Worm (Caenorhabditis elegans) whole organism, dauer: ENCODE results near the gene str-155.

ENCODE experiments used
- unc-62 ChIP-seq: sonication (generic microtip); optimal IDR thresholded peaks from 2 replicates; lab custom pipeline; 2017; ENCODE audit warnings: missing biosample characterization, missing genetic modification reagents, missing genetic modification characterization

str-155 gene

DNA sequence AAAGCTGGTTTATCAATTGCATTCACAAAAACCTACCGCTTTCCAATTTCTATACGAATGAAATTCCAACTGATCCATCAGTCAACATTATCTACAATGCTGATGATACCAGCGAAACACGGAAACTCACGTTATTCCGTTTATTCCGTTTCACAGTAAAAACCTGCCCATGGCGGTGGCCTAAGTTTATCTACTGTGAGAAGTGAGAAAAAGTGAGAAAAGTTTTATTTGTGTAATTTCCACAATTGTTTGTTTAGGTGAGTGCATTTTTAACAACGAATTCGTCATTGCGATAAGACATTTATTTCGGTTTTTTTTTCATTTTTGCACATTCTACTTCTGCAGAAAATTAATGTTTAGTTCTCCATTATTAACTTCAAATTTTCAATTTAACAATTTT lies 14.3 kb downstream of the str-155 start, which contains the start of gene Y9C9A.8:
Y9C9A.8 (plus strand) TSS at position 301 of the 400 bp plus-strand sequence.
- TF ChIP-seq unc-62, result no peak

ce11 chrIV:4930754-4931322 lies 15.0 kb downstream of the str-155 start:
- no peak for TF ChIP-seq unc-62

ce11 chrIV:4934103-4934502 lies 18.3 kb downstream of the str-155 start, which contains the start of gene str-153:
Gene str-153 (plus strand): TSS chrIV:4934403.
- TF ChIP-seq unc-62, result no peak

ce11 chrIV:4937647-4938046 lies 21.9 kb downstream of the str-155 start, which contains the start of gene fbxa-86:
Gene fbxa-86 (minus strand): TSS chrIV:4938013.
- TF ChIP-seq unc-62, result no peak

ce11 chrIV:4938664-4939063 lies 22.9 kb downstream of the str-155 start, which contains the start of gene str-168:
Gene str-168 (plus strand): TSS chrIV:4938964.
- TF ChIP-seq unc-62, result no peak

ce11 chrIV:4941681-4942080 lies 25.9 kb downstream of the str-155 start, which contains the start of gene Y9C9A.5:
Gene Y9C9A.5 (plus strand): TSS chrIV:4941981.
- TF ChIP-seq unc-62, result no peak

DNA sequence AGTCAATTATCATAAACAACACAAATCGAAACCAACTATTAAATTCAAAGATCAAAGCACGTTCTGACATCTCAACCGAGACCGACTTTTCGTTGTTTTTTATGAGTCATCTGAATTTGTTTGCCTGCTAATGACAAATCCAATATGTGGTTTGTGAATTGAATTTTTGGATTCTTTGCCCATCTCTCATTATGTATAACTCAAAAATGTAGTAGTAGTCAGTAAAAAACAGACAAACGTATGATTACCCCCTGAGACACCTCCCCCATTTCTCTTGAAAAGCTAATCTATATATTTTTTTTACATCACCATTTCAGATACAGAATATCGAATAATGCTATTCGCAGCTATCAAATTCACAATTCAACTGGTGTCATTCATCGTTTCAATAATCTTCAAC lies 30.0 kb downstream of the str-155 start, which contains the start of gene str-169:
str-169 (plus strand) TSS at position 301 of the 400 bp plus-strand sequence.
- TF ChIP-seq unc-62, result no peak

ce11 chrIV:4953887-4954286 lies 38.1 kb downstream of the str-155 start, which contains the start of gene str-163:
Gene str-163 (plus strand): TSS chrIV:4954187.
- TF ChIP-seq unc-62, result no peak

DNA sequence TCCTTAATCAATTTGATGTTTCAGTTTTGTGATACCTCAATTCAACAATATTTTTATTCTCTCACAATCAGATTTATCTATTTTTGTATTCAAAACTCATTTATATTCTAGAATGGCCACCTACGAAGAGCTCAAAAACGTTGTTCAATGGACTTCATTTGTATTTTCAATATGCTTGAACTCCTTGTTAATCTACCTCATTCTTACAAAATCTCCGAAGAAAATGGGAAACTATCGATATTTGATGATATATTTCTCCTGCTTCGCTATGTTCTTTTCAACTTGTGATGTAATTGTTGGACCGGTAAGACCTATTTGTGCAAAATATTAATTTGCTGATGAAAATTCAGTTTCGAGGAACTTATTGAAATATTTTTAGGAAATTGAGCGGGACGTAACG lies 44.8 kb downstream of the str-155 start, which contains the start of gene str-164:
str-164 (plus strand) TSS at position 113 of the 400 bp plus-strand sequence.
- no peak for TF ChIP-seq unc-62

ce11 chrIV:4963834-4964233 lies 48.0 kb downstream of the str-155 start, which contains the start of gene txt-3:
Gene txt-3 (plus strand): TSS chrIV:4963958.
- no peak for TF ChIP-seq unc-62
